Worm (Caenorhabditis elegans): ENCODE measurements around the gene C18A3.3.
A peak's percentile ranks its signal among the peaks of the same experiment; 100 is the strongest.

C18A3.3 gene

DNA sequence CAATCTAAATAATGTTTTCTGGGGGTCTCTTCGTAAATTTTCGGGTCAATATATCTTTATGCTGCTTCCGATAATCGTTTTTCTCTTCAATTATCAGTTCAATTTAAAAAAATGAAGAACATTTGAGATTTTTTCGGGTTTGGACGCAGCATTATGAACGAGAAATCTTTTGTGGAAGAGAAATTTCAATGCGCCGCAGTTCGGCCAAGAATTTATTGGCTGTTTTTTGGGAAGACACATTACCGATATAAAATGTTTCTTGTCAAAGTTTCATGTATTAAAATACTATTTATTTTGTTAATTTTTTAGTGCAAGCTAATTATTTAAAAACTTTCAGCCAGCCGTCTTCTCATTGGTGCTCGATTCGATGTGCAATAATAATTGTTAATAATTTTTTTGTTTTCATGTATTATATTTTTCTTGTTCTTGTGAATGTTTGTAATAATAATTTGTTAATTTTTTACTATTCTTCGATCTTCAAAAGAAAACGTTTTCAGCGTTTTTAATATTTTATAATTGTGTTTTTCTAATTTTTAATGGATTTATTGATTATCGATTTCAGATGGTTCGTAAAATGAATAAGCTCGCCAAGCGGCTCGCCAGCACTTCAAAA lies at the start of gene C18A3.3, which contains the start of gene C18A3.10:
TSS of gene C18A3.3 (plus strand) at position 563 of the 613 bp plus-strand sequence.
TSS of gene C18A3.10 (minus strand) at position 101 of the 613 bp plus-strand sequence.
- TF ChIP-seq aha-1 (tag) (no peak), mes-2 (tag; optimal IDR thresholded peaks at IDR 0.05; ENCODE audit: poor library complexity, severe bottlenecking) (peak; percentile 59)

DNA sequence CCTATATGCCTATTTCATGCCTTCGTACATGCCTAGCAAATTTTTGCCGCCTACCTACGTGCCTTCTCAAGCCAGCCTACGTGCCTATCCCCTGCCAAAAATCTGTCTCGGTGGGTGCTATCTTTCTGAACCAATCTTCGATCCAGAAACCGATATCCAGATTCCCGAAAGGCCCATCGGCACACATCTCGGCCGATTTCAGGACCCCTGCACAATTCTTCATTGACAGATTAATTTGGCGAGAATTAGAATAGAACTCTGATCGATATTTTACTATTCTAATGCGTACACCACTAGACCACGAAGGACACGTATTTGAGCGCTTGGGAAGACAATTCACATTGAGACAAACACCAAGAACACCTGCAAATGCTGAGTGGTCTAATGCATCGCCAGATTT lies 48.6 kb upstream of the C18A3.3 start:
- TF ChIP-seq nhr-25 (tag; optimal IDR thresholded peaks at IDR 0.05; ENCODE audit: borderline replicate concordance, insufficient read depth) (no peak), lim-7 (GFP tag; IDR thresholded peaks at IDR 0.05) (no peak), hmg-1.1 (GFP tag; IDR thresholded peaks at IDR 0.05) (no peak), ceh-32 (tag; optimal IDR thresholded peaks at IDR 0.05; ENCODE audit: poor library complexity) (no peak), dve-1 (tag; optimal IDR thresholded peaks at IDR 0.05; ENCODE audit: insufficient read depth) (no peak), gei-8 (GFP tag; optimal IDR thresholded peaks at IDR 0.05) (no peak), ceh-82 (tag; optimal IDR thresholded peaks at IDR 0.05) (no peak)

DNA sequence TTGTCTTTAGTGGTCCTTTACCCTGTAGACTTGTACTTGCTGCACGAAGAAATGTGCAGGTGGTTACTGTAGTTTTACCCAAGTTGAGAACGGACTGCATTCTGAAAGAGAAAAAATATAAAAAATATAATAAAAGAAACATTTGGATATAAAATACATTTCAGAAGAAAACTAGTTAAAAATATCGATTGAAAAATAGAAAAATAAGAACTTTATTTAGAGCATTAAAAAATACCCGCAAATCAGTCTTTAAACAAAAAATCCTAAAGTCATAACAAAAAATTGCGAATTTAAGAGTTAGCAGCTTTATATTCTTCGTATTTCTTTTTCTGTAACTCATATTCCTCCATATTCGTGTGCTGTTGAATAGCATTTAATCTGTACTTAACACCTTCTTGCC lies 47.3 kb upstream of the C18A3.3 start, which contains the start of gene C25H3.7:
TSS of gene C25H3.7 (minus strand) at position 101 of the 400 bp plus-strand sequence.
- TF ChIP-seq aha-1 (tag): peak; percentile 50
- TF ChIP-seq mes-2 (tag; optimal IDR thresholded peaks at IDR 0.05; ENCODE audit: poor library complexity, severe bottlenecking): no peak

DNA sequence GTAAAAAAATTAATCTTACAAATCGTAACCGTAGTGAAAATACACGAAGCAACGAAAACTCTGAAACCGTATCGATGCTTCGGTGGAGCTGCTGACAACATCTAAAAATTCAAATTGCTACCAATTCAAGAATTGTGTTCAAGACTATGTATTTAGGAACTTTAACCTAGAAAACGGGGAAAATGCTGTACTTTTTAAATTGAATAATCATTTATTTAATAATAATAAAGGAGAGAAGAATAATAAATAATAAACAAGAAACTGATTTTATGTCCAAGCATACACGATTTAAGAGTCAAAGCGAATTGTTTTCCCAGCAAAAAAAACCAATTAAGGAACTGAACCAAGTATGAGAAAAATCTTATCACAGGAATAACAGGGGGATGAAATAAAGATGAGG lies 46.5 kb upstream of the C18A3.3 start, which contains the start of gene C25H3.17:
TSS of gene C25H3.17 (minus strand) at position 101 of the 400 bp plus-strand sequence.
- TF ChIP-seq unc-130 (GFP tag; optimal IDR thresholded peaks at IDR 0.05): no peak
- TF ChIP-seq madf-9 (GFP tag; conservative IDR thresholded peaks at IDR 0.05): no peak
- no peak for TF ChIP-seq aly-2 (tag; optimal IDR thresholded peaks at IDR 0.05)
- no peak for TF ChIP-seq lim-7 (GFP tag; IDR thresholded peaks at IDR 0.05)
- no peak for TF ChIP-seq gei-8 (GFP tag; optimal IDR thresholded peaks at IDR 0.05)
- TF ChIP-seq pha-4 (GFP tag; IDR thresholded peaks at IDR 0.05): no peak
- no peak for TF ChIP-seq pha-4 (tag; optimal IDR thresholded peaks at IDR 0.05)

DNA sequence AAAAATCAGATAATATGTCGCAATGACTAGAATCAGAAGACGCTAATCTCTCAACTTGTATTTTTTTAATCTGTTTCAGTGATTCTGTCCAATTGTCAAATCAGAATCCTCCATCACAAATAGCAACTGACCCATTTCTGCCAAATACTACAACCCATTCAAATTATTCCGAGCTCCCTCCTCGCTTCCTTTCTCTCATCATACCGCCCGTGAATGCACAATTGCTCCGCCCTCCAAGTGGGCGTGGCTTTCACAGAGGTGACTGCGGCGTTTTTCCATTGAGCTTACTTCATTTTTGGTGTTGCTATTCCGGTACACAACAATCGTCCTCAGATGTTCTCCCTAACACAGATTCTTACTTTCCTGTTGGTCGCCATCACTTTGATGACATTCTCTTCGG lies 35.4 kb upstream of the C18A3.3 start, which contains the start of gene flp-27:
TSS of gene flp-27 (plus strand) at position 301 of the 400 bp plus-strand sequence.
- no peak for TF ChIP-seq aly-2 (tag; optimal IDR thresholded peaks at IDR 0.05)
- TF ChIP-seq T26A8.4 (GFP tag; IDR thresholded peaks at IDR 0.05): no peak
- no peak for TF ChIP-seq php-3 (GFP tag; IDR thresholded peaks at IDR 0.05)
- no peak for TF ChIP-seq cey-2 (tag; optimal IDR thresholded peaks at IDR 0.05; ENCODE audit: borderline replicate concordance, insufficient read depth)
- no peak for TF ChIP-seq spr-1 (tag; optimal IDR thresholded peaks at IDR 0.05)
- TF ChIP-seq nhr-41 (GFP tag; IDR thresholded peaks at IDR 0.05): no peak
- no peak for TF ChIP-seq tag-97 (GFP tag; IDR thresholded peaks at IDR 0.05)
- TF ChIP-seq arid-1 (GFP tag; conservative IDR thresholded peaks at IDR 0.05): no peak
- TF ChIP-seq nhr-42 (GFP tag; IDR thresholded peaks at IDR 0.05): no peak
- no peak for TF ChIP-seq nhr-25 (tag; optimal IDR thresholded peaks at IDR 0.05; ENCODE audit: borderline replicate concordance, insufficient read depth)
- TF ChIP-seq skn-1 (tag; optimal IDR thresholded peaks at IDR 0.05): no peak
- no peak for TF ChIP-seq vab-7 (GFP tag; IDR thresholded peaks at IDR 0.05)
- TF ChIP-seq tra-1 (GFP tag; IDR thresholded peaks at IDR 0.05): no peak
- TF ChIP-seq Y48G9A.11 (GFP tag; IDR thresholded peaks at IDR 0.05): no peak
- TF ChIP-seq F49E8.2 (tag; optimal IDR thresholded peaks at IDR 0.05; ENCODE audit: borderline replicate concordance): no peak

DNA sequence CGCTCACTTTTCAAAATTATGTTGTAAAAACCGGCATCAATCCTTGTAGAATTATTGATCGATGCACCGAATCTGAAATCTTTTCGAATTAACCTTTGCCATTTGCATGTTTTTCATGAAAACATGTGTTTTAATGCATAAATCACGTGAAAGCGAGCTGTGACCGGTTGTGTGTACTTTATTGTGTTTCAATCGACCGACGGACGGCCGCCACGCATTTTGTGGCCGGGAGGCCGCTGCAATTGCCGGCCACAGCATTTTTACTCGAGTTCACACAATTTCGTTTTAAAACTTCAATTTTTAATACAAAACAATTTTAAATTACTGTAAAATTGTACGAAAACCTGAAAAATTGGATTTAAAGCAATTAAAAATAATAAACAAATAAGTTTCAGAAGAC lies 27.1 kb upstream of the C18A3.3 start, which contains the start of gene C25H3.11:
TSS of gene C25H3.11 (minus strand) at position 82 of the 400 bp plus-strand sequence.
- peak; percentile 47 for TF ChIP-seq mep-1 (tag; optimal IDR thresholded peaks at IDR 0.05)
- peak; percentile 49 for TF ChIP-seq nhr-28 (tag; optimal IDR thresholded peaks at IDR 0.05)
- TF ChIP-seq unc-62 (GFP tag; optimal IDR thresholded peaks at IDR 0.05 in 1 of 2): peak in 1 of 2 experiments; percentile 76
- no peak for TF ChIP-seq unc-62 (tag; optimal IDR thresholded peaks at IDR 0.05)
- TF ChIP-seq spr-1 (tag; optimal IDR thresholded peaks at IDR 0.05): peak; percentile 28
- no peak for TF ChIP-seq tag-97 (GFP tag; IDR thresholded peaks at IDR 0.05)
- TF ChIP-seq snpc-4 (tag; optimal IDR thresholded peaks at IDR 0.05): no peak
- TF ChIP-seq ztf-7 (tag; optimal IDR thresholded peaks at IDR 0.05): no peak
- TF ChIP-seq fkh-10 (GFP tag; optimal IDR thresholded peaks at IDR 0.05): no peak
- TF ChIP-seq nhr-77 (tag; optimal IDR thresholded peaks at IDR 0.05): peak; percentile 37
- TF ChIP-seq zfp-2 (tag; optimal IDR thresholded peaks at IDR 0.05): no peak
- TF ChIP-seq hlh-11 (tag; optimal IDR thresholded peaks at IDR 0.05): peak; percentile 78
- TF ChIP-seq nhr-237 (tag; optimal IDR thresholded peaks at IDR 0.05): no peak
- TF ChIP-seq dmd-6 (GFP tag; IDR thresholded peaks at IDR 0.05): peak; percentile 49; the same call in 1 of the 2 replicates
- TF ChIP-seq lin-29 (GFP tag; IDR thresholded peaks at IDR 0.05): no peak
- 0 out of 2 replicates have a peak, but pooled peaks have one; percentile 24 for TF ChIP-seq arid-1 (GFP tag; conservative IDR thresholded peaks at IDR 0.05)
- peak; percentile 20; the same call in 1 of the 2 replicates for TF ChIP-seq vab-7 (GFP tag; IDR thresholded peaks at IDR 0.05)
- no peak for TF ChIP-seq nhr-42 (GFP tag; IDR thresholded peaks at IDR 0.05)
